Fruit fly (Drosophila melanogaster) whole organism, embryonic: ENCODE results near the gene CG13360.

Experiments
- BEAF-32 ChIP-seq: fragments of 200-800 bp; sonication (Bioruptor generic); optimal IDR thresholded peaks from 3 replicates; lab custom pipeline; 2017; ENCODE audit warnings: missing biosample characterization, missing genetic modification characterization, mild to moderate bottlenecking, moderate library complexity, missing genetic modification reagents
- Bgb ChIP-seq: fragments of 200-800 bp; sonication (Bioruptor generic); IDR thresholded peaks from 2 replicates; pipeline ENCODE4 v1.3.6; 2022; ENCODE audit warnings: missing biosample characterization, missing genetic modification characterization; ENCODE audit not compliant: partially characterized antibody
- CG10147 ChIP-seq: fragments of 200-800 bp; sonication (Bioruptor generic); optimal IDR thresholded peaks from 2 replicates; lab custom pipeline; 2019; ENCODE audit warnings: missing biosample characterization, mild to moderate bottlenecking, missing genetic modification characterization, moderate library complexity
- CG10431 ChIP-seq: fragments of 200-800 bp; sonication (Bioruptor generic); optimal IDR thresholded peaks from 3 replicates; lab custom pipeline; 2018; ENCODE audit warnings: missing biosample characterization, mild to moderate bottlenecking, missing genetic modification characterization
- CG10654 ChIP-seq: fragments of 200-800 bp; sonication (Bioruptor generic); optimal IDR thresholded peaks from 2 replicates; lab custom pipeline; 2016; ENCODE audit warnings: missing biosample characterization, missing genetic modification characterization
- CG11085 ChIP-seq: fragments of 200-800 bp; sonication (Bioruptor generic); IDR thresholded peaks from 2 replicates; pipeline ENCODE4 v1.3.6; 2022; ENCODE audit warnings: missing biosample characterization, missing genetic modification characterization
- CG13624 ChIP-seq: fragments of 200-800 bp; sonication (Bioruptor generic); optimal IDR thresholded peaks from 2 replicates; lab custom pipeline; 2016; ENCODE audit warnings: missing biosample characterization, missing genetic modification characterization
- CG14710 ChIP-seq: fragments of 200-800 bp; sonication (Bioruptor generic); optimal IDR thresholded peaks from 3 replicates; lab custom pipeline; 2019; ENCODE audit warnings: missing biosample characterization, mild to moderate bottlenecking, missing genetic modification characterization, moderate library complexity
- CG15269 ChIP-seq: fragments of 200-800 bp; sonication (Bioruptor generic); optimal IDR thresholded peaks from 2 replicates; lab custom pipeline; 2018; ENCODE audit warnings: missing biosample characterization, mild to moderate bottlenecking, missing genetic modification characterization, moderate library complexity
- CG1647 ChIP-seq: fragments of 200-800 bp; sonication (Bioruptor generic); optimal IDR thresholded peaks from 3 replicates; lab custom pipeline; 2016; ENCODE audit warnings: missing biosample characterization, missing genetic modification characterization
- CG17186 ChIP-seq: fragments of 200-800 bp; sonication (Bioruptor generic); optimal IDR thresholded peaks from 3 replicates; lab custom pipeline; 2017; ENCODE audit warnings: missing biosample characterization, missing genetic modification reagents, missing genetic modification characterization
- CG17802 ChIP-seq: fragments of 200-800 bp; sonication (Bioruptor generic); optimal IDR thresholded peaks from 2 replicates; lab custom pipeline; 2018; ENCODE audit warnings: missing biosample characterization, mild to moderate bottlenecking, missing genetic modification characterization, moderate library complexity
- CG1832 ChIP-seq: fragments of 200-800 bp; sonication (Bioruptor generic); optimal IDR thresholded peaks from 2 replicates; lab custom pipeline; 2017; ENCODE audit warnings: missing biosample characterization, mild to moderate bottlenecking, missing genetic modification characterization, inconsistent platforms
- CG3281 ChIP-seq: fragments of 200-800 bp; sonication (Bioruptor generic); optimal IDR thresholded peaks from 3 replicates; lab custom pipeline; 2017; ENCODE audit warnings: missing biosample characterization, mild to moderate bottlenecking, missing genetic modification characterization
- CG4360 ChIP-seq: fragments of 200-800 bp; sonication (Bioruptor generic); IDR thresholded peaks from 2 replicates; pipeline ENCODE4 v1.3.6; 2022; ENCODE audit warnings: missing biosample characterization, missing genetic modification characterization
- CG7963 ChIP-seq: fragments of 200-800 bp; sonication (Bioruptor generic); IDR thresholded peaks from 3 replicates; pipeline ENCODE4 v1.3.6; 2022; ENCODE audit warnings: missing biosample characterization, missing genetic modification characterization; ENCODE audit not compliant: partially characterized antibody
- CG8089 ChIP-seq: fragments of 200-800 bp; sonication (Bioruptor generic); optimal IDR thresholded peaks from 3 replicates; lab custom pipeline; 2016; ENCODE audit warnings: missing biosample characterization, missing genetic modification characterization
- CG9609 ChIP-seq: fragments of 200-800 bp; sonication (Bioruptor generic); optimal IDR thresholded peaks from 3 replicates; lab custom pipeline; 2016; ENCODE audit warnings: missing biosample characterization, missing genetic modification characterization
- D19A ChIP-seq: fragments of 200-800 bp; optimal IDR thresholded peaks from 3 replicates; lab custom pipeline; 2019; ENCODE audit warnings: missing biosample characterization, mild to moderate bottlenecking, missing genetic modification characterization, moderate library complexity
- Fer3 ChIP-seq: fragments of 200-800 bp; sonication (Bioruptor generic); optimal IDR thresholded peaks from 2 replicates; lab custom pipeline; 2018; ENCODE audit warnings: missing biosample characterization, mild to moderate bottlenecking, missing genetic modification characterization, moderate library complexity
- Hmr ChIP-seq: fragments of 200-800 bp; sonication (Bioruptor generic); optimal IDR thresholded peaks from 3 replicates; lab custom pipeline; 2017; ENCODE audit warnings: mild to moderate bottlenecking, missing biosample characterization, missing genetic modification reagents, missing genetic modification characterization
- Myb ChIP-seq: fragments of 200-800 bp; sonication (Bioruptor generic); optimal IDR thresholded peaks from 2 replicates; lab custom pipeline; 2016; ENCODE audit warnings: missing biosample characterization, missing genetic modification characterization
- NFAT ChIP-seq: fragments of 200-800 bp; sonication (Bioruptor generic); IDR thresholded peaks from 2 replicates; pipeline ENCODE4 v1.3.6; 2022; ENCODE audit warnings: missing biosample characterization, missing genetic modification characterization
- Rfx ChIP-seq: fragments of 200-800 bp; sonication (Bioruptor generic); IDR thresholded peaks from 2 replicates; pipeline ENCODE4 v1.3.6; 2022; ENCODE audit warnings: missing biosample characterization, missing genetic modification characterization
- Sin3A ChIP-seq: fragments of >200 bp; optimal IDR thresholded peaks from 2 replicates; lab custom pipeline; 2018
- Sry-β ChIP-seq: fragments of 200-800 bp; sonication (Bioruptor generic); optimal IDR thresholded peaks from 2 replicates; lab custom pipeline; 2018; ENCODE audit warnings: missing biosample characterization, mild to moderate bottlenecking, missing genetic modification characterization, moderate library complexity
- ab ChIP-seq: fragments of 200-800 bp; sonication (Bioruptor generic); optimal IDR thresholded peaks from 2 replicates; lab custom pipeline; 2016; ENCODE audit warnings: missing biosample characterization, missing genetic modification characterization
- abd-A ChIP-seq: fragments of 200-800 bp; sonication (Bioruptor generic); optimal IDR thresholded peaks from 3 replicates; lab custom pipeline; 2019; ENCODE audit warnings: missing biosample characterization, mild to moderate bottlenecking, missing genetic modification characterization, moderate library complexity
- chm ChIP-seq: fragments of 200-800 bp; sonication (Bioruptor generic); IDR thresholded peaks from 2 replicates; pipeline ENCODE4 v1.3.6; 2022; ENCODE audit warnings: missing biosample characterization, missing genetic modification characterization
- ci ChIP-seq: fragments of 200-800 bp; sonication (Bioruptor generic); IDR thresholded peaks from 3 replicates; pipeline ENCODE4 v1.3.6; 2022; ENCODE audit warnings: missing biosample characterization, missing genetic modification characterization
- crp ChIP-seq, 2 experiments: fragments of 200-800 bp; sonication (Bioruptor generic); optimal IDR thresholded peaks; 2 replicates in 1 of 2; 3 replicates in 1 of 2; lab custom pipeline; 2017; ENCODE audit warnings: missing biosample characterization in 2 of 2, missing genetic modification characterization in 2 of 2, mild to moderate bottlenecking in 1 of 2, moderate library complexity in 1 of 2
- dan ChIP-seq: fragments of 200-800 bp; sonication (Bioruptor generic); IDR thresholded peaks from 2 replicates; pipeline ENCODE4 v1.3.6; 2022; ENCODE audit warnings: missing biosample characterization, missing genetic modification characterization
- dm ChIP-seq: fragments of 200-800 bp; sonication (Bioruptor generic); optimal IDR thresholded peaks from 3 replicates; lab custom pipeline; 2016; ENCODE audit warnings: missing biosample characterization, missing genetic modification characterization
- fd3F ChIP-seq: fragments of 200-800 bp; sonication (Bioruptor generic); optimal IDR thresholded peaks from 2 replicates; lab custom pipeline; 2018; ENCODE audit warnings: missing biosample characterization, mild to moderate bottlenecking, missing genetic modification characterization, moderate library complexity
- gcm ChIP-seq: fragments of 200-800 bp; sonication (Bioruptor generic); optimal IDR thresholded peaks from 2 replicates; lab custom pipeline; 2019; ENCODE audit warnings: missing biosample characterization, mild to moderate bottlenecking, missing genetic modification characterization, moderate library complexity
- grn ChIP-seq: fragments of 200-800 bp; sonication (Bioruptor generic); optimal IDR thresholded peaks from 3 replicates; lab custom pipeline; 2017; ENCODE audit warnings: missing biosample characterization, missing genetic modification characterization
- hb ChIP-seq: fragments of 200-800 bp; sonication (Bioruptor generic); IDR thresholded peaks from 3 replicates; pipeline ENCODE4 v1.3.6; 2022; ENCODE audit warnings: missing biosample characterization, missing genetic modification characterization; ENCODE audit not compliant: partially characterized antibody
- knrl ChIP-seq: fragments of 200-800 bp; sonication (Bioruptor generic); IDR thresholded peaks from 3 replicates; pipeline ENCODE4 v1.3.6; 2022; ENCODE audit warnings: missing biosample characterization, missing genetic modification characterization; ENCODE audit not compliant: partially characterized antibody
- oc ChIP-seq: fragments of 200-800 bp; sonication (Bioruptor generic); optimal IDR thresholded peaks from 2 replicates; lab custom pipeline; 2018; ENCODE audit warnings: missing biosample characterization, mild to moderate bottlenecking, missing genetic modification characterization, moderate library complexity
- p53 ChIP-seq: fragments of 200-800 bp; sonication (Bioruptor generic); optimal IDR thresholded peaks from 2 replicates; lab custom pipeline; 2016; ENCODE audit warnings: missing biosample characterization, missing genetic modification characterization
- pzg ChIP-seq: fragments of 200-800 bp; sonication (Bioruptor generic); optimal IDR thresholded peaks from 3 replicates; lab custom pipeline; 2018; ENCODE audit warnings: missing biosample characterization, mild to moderate bottlenecking, missing genetic modification characterization, moderate library complexity
- ranshi ChIP-seq: fragments of 200-800 bp; sonication (Bioruptor generic); IDR thresholded peaks from 2 replicates; pipeline ENCODE4 v1.3.6; 2022; ENCODE audit warnings: missing biosample characterization, missing genetic modification characterization
- ro ChIP-seq: fragments of 200-800 bp; sonication (Bioruptor generic); IDR thresholded peaks from 2 replicates; pipeline ENCODE4 v1.3.6; 2022; ENCODE audit warnings: missing biosample characterization, missing genetic modification characterization
- sens ChIP-seq: fragments of 200-800 bp; sonication (Bioruptor generic); peaks from one replicate; lab custom pipeline; 2016; ENCODE audit warnings: missing biosample characterization, missing genetic modification characterization
- sr ChIP-seq: fragments of 200-800 bp; sonication (Bioruptor generic); IDR thresholded peaks from 3 replicates; pipeline ENCODE4 v1.3.6; 2022; ENCODE audit warnings: missing biosample characterization, missing genetic modification characterization
- ssp ChIP-seq: fragments of 200-800 bp; sonication (Bioruptor generic); IDR thresholded peaks from 2 replicates; pipeline ENCODE4 v1.3.6; 2022; ENCODE audit warnings: missing biosample characterization, missing genetic modification characterization
- tna ChIP-seq: fragments of 200-800 bp; sonication (Bioruptor generic); IDR thresholded peaks from 2 replicates; pipeline ENCODE4 v1.3.6; 2022; ENCODE audit warnings: missing biosample characterization, missing genetic modification characterization; ENCODE audit not compliant: partially characterized antibody
- unpg ChIP-seq: fragments of 200-800 bp; sonication (Bioruptor generic); optimal IDR thresholded peaks from 3 replicates; lab custom pipeline; 2018; ENCODE audit warnings: missing biosample characterization, mild to moderate bottlenecking, missing genetic modification characterization, moderate library complexity
- wor ChIP-seq: fragments of 200-800 bp; sonication (Bioruptor generic); IDR thresholded peaks from 2 replicates; pipeline ENCODE4 v1.3.6; 2022; ENCODE audit warnings: missing biosample characterization, missing genetic modification characterization
- zen ChIP-seq: fragments of 200-800 bp; sonication (Bioruptor generic); optimal IDR thresholded peaks from 3 replicates; lab custom pipeline; 2018; ENCODE audit warnings: missing biosample characterization, mild to moderate bottlenecking, missing genetic modification characterization, moderate library complexity

Gene CG13360

DNA sequence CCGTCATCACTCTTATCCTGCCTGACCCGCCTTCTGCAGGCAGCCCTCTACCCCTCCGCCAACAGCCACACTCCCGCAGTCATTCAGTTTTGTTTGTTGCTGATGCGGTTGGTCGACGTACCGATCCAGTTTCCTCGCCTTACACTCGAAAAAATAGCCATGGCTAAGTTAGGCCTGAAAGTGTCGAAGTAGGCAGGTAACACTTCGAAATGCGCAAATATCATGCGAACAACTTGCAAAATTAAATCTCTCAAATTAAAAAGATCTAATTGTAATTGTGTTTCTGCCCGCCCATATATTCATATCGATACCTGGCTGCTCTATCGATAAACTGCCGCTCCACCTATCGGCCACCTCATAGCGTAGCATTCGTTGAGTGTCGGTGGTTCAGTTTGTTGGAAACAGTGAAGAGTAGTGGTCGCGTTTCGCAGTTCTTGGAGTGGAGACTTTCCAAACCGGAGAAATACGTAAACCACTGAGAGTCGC is 20.2 kb downstream of the CG13360 start, which contains the start of gene fz3 (continued):
- TF ChIP-seq crp (GFP tag; optimal IDR thresholded peaks at IDR 0.05; lab: Kevin White, UChicago) (no peak), CG15269 (tag; lab: Kevin White, UChicago) (peak; percentile 13), CG13624 (peak; percentile 13), Fer3 (tag; lab: Kevin White, UChicago) (peak; percentile 22), Sin3A (lab: Kevin White, UChicago) (peak; percentile 7), ro (no peak), dm (GFP tag; lab: Kevin White, UChicago) (peak; percentile 7), CG10431 (no peak), CG11085 (GFP tag; lab: Robert Waterston, UW) (no peak), sens (GFP tag; lab: Kevin White, UChicago) (peak; percentile 91), CG4360 (GFP tag; lab: Robert Waterston, UW) (no peak), ci (peak; percentile 68; the same call in 1 of the 3 replicates), CG10654 (GFP tag; lab: Kevin White, UChicago) (no peak), dan (GFP tag; lab: Robert Waterston, UW) (no peak), knrl (GFP tag; lab: Robert Waterston, UW) (peak; percentile 81), pzg (GFP tag; lab: Kevin White, UChicago) (peak; percentile 62), zen (peak; percentile 14), CG17802 (no peak), CG3281 (GFP tag; lab: Kevin White, UChicago) (no peak), D19A (tag; lab: Kevin White, UChicago) (peak; percentile 23), hb (GFP tag; lab: Robert Waterston, UW) (peak; percentile 75), NFAT (GFP tag; lab: Robert Waterston, UW) (peak; percentile 20; the same call in 1 of the 2 replicates), CG1647 (GFP tag; lab: Kevin White, UChicago) (no peak), BEAF-32 (peak; percentile 84), CG10147 (GFP tag; lab: Kevin White, UChicago) (no peak), Rfx (GFP tag; lab: Robert Waterston, UW) (peak; percentile 16; the same call in 1 of the 2 replicates), ab (GFP tag; lab: Kevin White, UChicago) (no peak), wor (GFP tag; lab: Robert Waterston, UW) (no peak), Sry-β (GFP tag; lab: Kevin White, UChicago) (peak; percentile 9), CG9609 (GFP tag; lab: Kevin White, UChicago) (no peak), gcm (peak; percentile 38), CG1832 (GFP tag; lab: Kevin White, UChicago) (no peak), ranshi (GFP tag; lab: Robert Waterston, UW) (peak; percentile 20; the same call in 1 of the 2 replicates), p53 (no peak), Bgb (peak; percentile 93), ssp (GFP tag; lab: Robert Waterston, UW) (no peak), CG17186 (GFP tag; lab: Kevin White, UChicago) (peak; percentile 21), oc (tag; lab: Kevin White, UChicago) (peak; percentile 6), CG14710 (peak; percentile 40), unpg (peak; percentile 41), abd-A (tag; lab: Kevin White, UChicago) (no peak), CG7963 (peak; percentile 82), sr (GFP tag; lab: Robert Waterston, UW) (0 out of 3 replicates have a peak, but pooled peaks have one; percentile 23), Myb (GFP tag; lab: Kevin White, UChicago) (peak; percentile 33), grn (GFP tag; lab: Kevin White, UChicago) (no peak), Hmr (GFP tag; lab: Kevin White, UChicago) (peak; percentile 27), fd3F (GFP tag; lab: Kevin White, UChicago) (no peak), CG8089 (no peak), tna (GFP tag; lab: Robert Waterston, UW) (peak; percentile 82), chm (peak; percentile 68; the same call in 1 of the 2 replicates)
